Worm (Caenorhabditis elegans) whole organism, L4 larva: ENCODE results near the gene nspg-9.

Source experiments
- F10B5.3 ChIP-seq: sonication (generic microtip); optimal IDR thresholded peaks from 2 replicates; lab custom pipeline; 2016; ENCODE audit warnings: mild to moderate bottlenecking, missing genetic modification characterization, missing compliant biosample characterization
- F26F4.8 ChIP-seq: fragments of 200-800 bp; sonication (Bioruptor generic); conservative IDR thresholded peaks from 2 replicates; pipeline ENCODE4 v1.3.6; 2022; ENCODE audit warnings: missing genetic modification characterization, missing compliant biosample characterization
- F49E8.2 ChIP-seq: sonication (generic microtip); optimal IDR thresholded peaks from 2 replicates; lab custom pipeline; 2016; ENCODE audit warnings: missing compliant biosample characterization, mild to moderate bottlenecking, missing genetic modification characterization, borderline replicate concordance
- R02D3.7 ChIP-seq: fragments of 150-350 bp; sonication (generic microtip); optimal IDR thresholded peaks from 3 replicates; lab custom pipeline; 2014; ENCODE audit warnings: missing biosample characterization, missing genetic modification characterization
- T20F7.1 ChIP-seq: fragments of 200-800 bp; sonication (Bioruptor generic); optimal IDR thresholded peaks from 2 replicates; lab custom pipeline; 2018; ENCODE audit warnings: mild to moderate bottlenecking, missing genetic modification characterization, missing compliant biosample characterization
- T26A8.4 ChIP-seq: fragments of 200-800 bp; sonication (Bioruptor generic); IDR thresholded peaks from 2 replicates; pipeline ENCODE4 v1.3.6; 2022; ENCODE audit warnings: missing genetic modification characterization, missing compliant biosample characterization
- Y105C5A.15 ChIP-seq: fragments of 200-800 bp; sonication (Bioruptor generic); IDR thresholded peaks from 2 replicates; pipeline ENCODE4 v1.3.6; 2022; ENCODE audit warnings: missing genetic modification characterization, missing compliant biosample characterization
- Y48G9A.11 ChIP-seq: fragments of 200-800 bp; sonication (Bioruptor generic); IDR thresholded peaks from 2 replicates; pipeline ENCODE4 v1.3.6; 2022; ENCODE audit warnings: missing genetic modification reagents, missing genetic modification characterization, missing compliant biosample characterization
- ZK337.2 ChIP-seq: fragments of 200-800 bp; sonication (Bioruptor generic); IDR thresholded peaks from 2 replicates; pipeline ENCODE4 v1.3.6; 2022; ENCODE audit warnings: missing genetic modification reagents, missing genetic modification characterization, missing compliant biosample characterization
- ZK546.5 ChIP-seq, 2 experiments: sonication (generic microtip); optimal IDR thresholded peaks; 2 replicates each; lab custom pipeline; 2017; ENCODE audit warnings: missing biosample characterization in 2 of 2, missing genetic modification characterization in 2 of 2
- aly-2 ChIP-seq: sonication (generic microtip); optimal IDR thresholded peaks from 2 replicates; lab custom pipeline; 2018; ENCODE audit warnings: missing biosample characterization, missing genetic modification characterization
- ama-1 ChIP-seq: fragments of 150-350 bp; optimal IDR thresholded peaks from 2 replicates; lab custom pipeline; 2014; ENCODE audit warnings: inconsistent platforms, mixed read lengths
- attf-4 ChIP-seq: sonication (generic microtip); optimal IDR thresholded peaks from 3 replicates; lab custom pipeline; 2017; ENCODE audit warnings: missing biosample characterization, missing genetic modification characterization
- ceh-20 ChIP-seq: fragments of 200-800 bp; sonication (Bioruptor generic); IDR thresholded peaks from 2 replicates; pipeline ENCODE4 v1.3.6; 2022; ENCODE audit warnings: missing genetic modification reagents, missing genetic modification characterization, missing compliant biosample characterization
- ceh-32 ChIP-seq: sonication (generic microtip); optimal IDR thresholded peaks from 2 replicates; lab custom pipeline; 2016; ENCODE audit warnings: mild to moderate bottlenecking, missing genetic modification characterization, missing compliant biosample characterization; ENCODE audit not compliant: poor library complexity
- ceh-82 ChIP-seq: sonication (generic microtip); optimal IDR thresholded peaks from 2 replicates; lab custom pipeline; 2017; ENCODE audit warnings: missing biosample characterization, missing genetic modification characterization
- ctbp-1 ChIP-seq: fragments of 200-800 bp; sonication (Bioruptor generic); IDR thresholded peaks from 2 replicates; pipeline ENCODE4 v1.3.6; 2022; ENCODE audit warnings: missing genetic modification reagents, missing genetic modification characterization, missing compliant biosample characterization
- daf-12 ChIP-seq: fragments of 150-350 bp; optimal IDR thresholded peaks from 2 replicates; lab custom pipeline; 2014; ENCODE audit warnings: missing biosample characterization, missing genetic modification reagents, missing genetic modification characterization
- daf-16 ChIP-seq, 3 experiments: sonication (generic microtip); optimal IDR thresholded peaks; 2 replicates each; lab custom pipeline; 2016 to 2017; ENCODE audit warnings: missing genetic modification characterization in 3 of 3, missing genetic modification reagents in 3 of 3, mild to moderate bottlenecking in 2 of 3, missing compliant biosample characterization in 2 of 3, missing biosample characterization in 1 of 3, moderate library complexity in 1 of 3
- duxl-1 ChIP-seq: sonication (generic microtip); optimal IDR thresholded peaks from 2 replicates; lab custom pipeline; 2016; ENCODE audit warnings: mild to moderate bottlenecking, missing genetic modification characterization, moderate library complexity, missing compliant biosample characterization; ENCODE audit not compliant: poor library complexity
- fos-1 ChIP-seq: fragments of 150-350 bp; optimal IDR thresholded peaks from 2 replicates; lab custom pipeline; 2014; ENCODE audit warnings: missing biosample characterization, missing genetic modification characterization
- hlh-11 ChIP-seq: fragments of 200-800 bp; sonication (Bioruptor generic); optimal IDR thresholded peaks from 2 replicates; lab custom pipeline; 2018; ENCODE audit warnings: mild to moderate bottlenecking, missing genetic modification characterization, missing compliant biosample characterization
- hlh-30 ChIP-seq: sonication (generic microtip); optimal IDR thresholded peaks from 2 replicates; lab custom pipeline; 2017; ENCODE audit warnings: antibody characterized with exemption, mild to moderate bottlenecking, missing genetic modification characterization, missing compliant biosample characterization; ENCODE audit not compliant: insufficient read depth
- jun-1 ChIP-seq: fragments of 150-350 bp; optimal IDR thresholded peaks from 2 replicates; lab custom pipeline; 2014; ENCODE audit warnings: missing biosample characterization, missing genetic modification reagents, missing genetic modification characterization
- lin-29 ChIP-seq: fragments of 200-800 bp; sonication (Bioruptor generic); IDR thresholded peaks from 2 replicates; pipeline ENCODE4 v1.3.6; 2022; ENCODE audit warnings: missing genetic modification reagents, missing genetic modification characterization, missing compliant biosample characterization
- lin-38 ChIP-seq: fragments of 200-800 bp; sonication (Bioruptor generic); IDR thresholded peaks from 2 replicates; pipeline ENCODE4 v1.3.6; 2022; ENCODE audit warnings: missing genetic modification reagents, missing genetic modification characterization, missing compliant biosample characterization
- lin-39 ChIP-seq: fragments of 150-350 bp; optimal IDR thresholded peaks from 2 replicates; lab custom pipeline; 2014; ENCODE audit warnings: missing biosample characterization, missing genetic modification reagents, missing genetic modification characterization
- mdt-29 ChIP-seq: fragments of 200-800 bp; sonication (Bioruptor generic); IDR thresholded peaks from 2 replicates; pipeline ENCODE4 v1.3.6; 2022; ENCODE audit warnings: missing genetic modification reagents, missing genetic modification characterization, missing compliant biosample characterization
- mep-1 ChIP-seq: fragments of 150-350 bp; sonication (generic microtip); optimal IDR thresholded peaks from 3 replicates; lab custom pipeline; 2014; ENCODE audit warnings: missing biosample characterization, missing genetic modification characterization
- mes-2 ChIP-seq: sonication (generic microtip); optimal IDR thresholded peaks from 2 replicates; lab custom pipeline; 2016; ENCODE audit warnings: missing genotype, mild to moderate bottlenecking, missing genetic modification characterization, missing compliant biosample characterization; ENCODE audit not compliant: poor library complexity, severe bottlenecking
- nhr-10 ChIP-seq: fragments of 150-350 bp; optimal IDR thresholded peaks from 2 replicates; lab custom pipeline; 2014; ENCODE audit warnings: missing biosample characterization, missing genetic modification characterization
- nhr-11 ChIP-seq: fragments of 150-350 bp; optimal IDR thresholded peaks from 2 replicates; lab custom pipeline; 2014; ENCODE audit warnings: missing biosample characterization, missing genetic modification characterization
- nhr-237 ChIP-seq: sonication (generic microtip); optimal IDR thresholded peaks from 2 replicates; lab custom pipeline; 2017; ENCODE audit warnings: missing biosample characterization, missing genetic modification characterization
- nhr-25 ChIP-seq: sonication (generic microtip); optimal IDR thresholded peaks from 2 replicates; lab custom pipeline; 2017; ENCODE audit warnings: missing genetic modification characterization, mild to moderate bottlenecking, missing compliant biosample characterization, antibody characterized with exemption, moderate library complexity, borderline replicate concordance; ENCODE audit not compliant: insufficient read depth
- nhr-28 ChIP-seq: fragments of 150-350 bp; optimal IDR thresholded peaks from 2 replicates; lab custom pipeline; 2014; ENCODE audit warnings: missing biosample characterization, missing genetic modification characterization
- nhr-48 ChIP-seq: sonication (generic microtip); optimal IDR thresholded peaks from 2 replicates; lab custom pipeline; 2016; ENCODE audit warnings: mild to moderate bottlenecking, missing genetic modification characterization, missing compliant biosample characterization
- nhr-6 ChIP-seq: fragments of 150-350 bp; optimal IDR thresholded peaks from 2 replicates; lab custom pipeline; 2014; ENCODE audit warnings: missing biosample characterization, missing genetic modification characterization
- nhr-76 ChIP-seq: fragments of 150-350 bp; optimal IDR thresholded peaks from 2 replicates; lab custom pipeline; 2014; ENCODE audit warnings: missing biosample characterization, missing genetic modification characterization
- nhr-77 ChIP-seq: fragments of 150-350 bp; optimal IDR thresholded peaks from 2 replicates; lab custom pipeline; 2014; ENCODE audit warnings: missing biosample characterization, missing genetic modification characterization
- skn-1 ChIP-seq: fragments of 150-350 bp; optimal IDR thresholded peaks from 2 replicates; lab custom pipeline; 2014; ENCODE audit warnings: missing biosample characterization, missing genetic modification characterization
- snpc-1.2 ChIP-seq: fragments of 200-800 bp; sonication (Bioruptor generic); IDR thresholded peaks from 2 replicates; pipeline ENCODE4 v1.3.6; 2022; ENCODE audit warnings: missing genetic modification reagents, missing genetic modification characterization, missing compliant biosample characterization
- spr-3 ChIP-seq: fragments of 200-800 bp; sonication (Bioruptor generic); optimal IDR thresholded peaks from 2 replicates; lab custom pipeline; 2018; ENCODE audit warnings: mild to moderate bottlenecking, missing genetic modification characterization, missing compliant biosample characterization
- tag-97 ChIP-seq: fragments of 200-800 bp; sonication (Bioruptor generic); IDR thresholded peaks from 2 replicates; pipeline ENCODE4 v1.3.6; 2022; ENCODE audit warnings: missing genetic modification characterization, missing compliant biosample characterization
- tra-1 ChIP-seq: fragments of 200-800 bp; sonication (Bioruptor generic); IDR thresholded peaks from 2 replicates; pipeline ENCODE4 v1.3.6; 2022; ENCODE audit warnings: missing genetic modification reagents, missing genetic modification characterization, missing compliant biosample characterization
- unc-130 ChIP-seq: sonication (generic microtip); optimal IDR thresholded peaks from 2 replicates; lab custom pipeline; 2016; ENCODE audit warnings: missing genetic modification reagents, missing genetic modification characterization, missing compliant biosample characterization
- unc-39 ChIP-seq: sonication (generic microtip); optimal IDR thresholded peaks from 2 replicates; lab custom pipeline; 2017; ENCODE audit warnings: missing biosample characterization, missing genetic modification characterization
- unc-62 ChIP-seq, 3 experiments: fragments of 150-350 bp in 1 of 3; sonication (generic microtip); optimal IDR thresholded peaks in 2 of 3; peaks in 1 of 3; 1 replicate in 1 of 3; 2 replicates in 2 of 3; lab custom pipeline; 2014 to 2017; ENCODE audit warnings: missing biosample characterization in 3 of 3, missing genetic modification characterization in 3 of 3, missing genetic modification reagents in 3 of 3, missing genotype in 1 of 3
- vab-7 ChIP-seq: fragments of 200-800 bp; sonication (Bioruptor generic); IDR thresholded peaks from 2 replicates; pipeline ENCODE4 v1.3.6; 2022; ENCODE audit warnings: missing genetic modification reagents, missing genetic modification characterization, missing compliant biosample characterization
- zfp-2 ChIP-seq: sonication (generic microtip); optimal IDR thresholded peaks from 2 replicates; lab custom pipeline; 2016; ENCODE audit warnings: mild to moderate bottlenecking, missing genetic modification characterization, missing compliant biosample characterization
- zip-11 ChIP-seq: fragments of 200-800 bp; sonication (Bioruptor generic); IDR thresholded peaks from 2 replicates; pipeline ENCODE4 v1.3.6; 2022; ENCODE audit warnings: missing genetic modification characterization, missing compliant biosample characterization
- zip-2 ChIP-seq: fragments of 150-350 bp; optimal IDR thresholded peaks from 2 replicates; lab custom pipeline; 2014; ENCODE audit warnings: missing biosample characterization, missing genetic modification characterization
- ztf-11 ChIP-seq: fragments of 150-350 bp; optimal IDR thresholded peaks from 2 replicates; lab custom pipeline; 2014; ENCODE audit warnings: missing biosample characterization, missing genetic modification characterization

Gene nspg-9

ce11 chrIV:14414200-14414599 lies 42.5 kb upstream of the nspg-9 start (continued):
- no peak for TF ChIP-seq jun-1
- no peak for TF ChIP-seq mep-1 (tag; lab: Kevin White, UChicago)
- TF ChIP-seq nhr-76: no peak
- no peak for TF ChIP-seq unc-130 (GFP tag; lab: Kevin White, UChicago)
- TF ChIP-seq ZK546.5 (tag; optimal IDR thresholded peaks at IDR 0.05; lab: Kevin White, UChicago): no peak
- no peak for TF ChIP-seq nhr-237 (tag; lab: Kevin White, UChicago)
- peak; percentile 87 for TF ChIP-seq nhr-28 (tag; lab: Kevin White, UChicago)
- TF ChIP-seq unc-62 (GFP tag; optimal IDR thresholded peaks at IDR 0.05 in 1 of 2; lab: Kevin White, UChicago): no peak
- no peak for TF ChIP-seq unc-62 (tag; optimal IDR thresholded peaks at IDR 0.05; lab: Kevin White, UChicago)
- no peak for TF ChIP-seq ctbp-1
- no peak for TF ChIP-seq ama-1 (lab: Kevin White, UChicago)
- no peak for TF ChIP-seq zip-11
- TF ChIP-seq daf-12 (tag; lab: Kevin White, UChicago): no peak
- TF ChIP-seq lin-39 (tag; lab: Kevin White, UChicago): no peak
- TF ChIP-seq nhr-10: no peak
- no peak for TF ChIP-seq R02D3.7 (tag; lab: Kevin White, UChicago)
- no peak for TF ChIP-seq F10B5.3 (tag; lab: Kevin White, UChicago)
- no peak for TF ChIP-seq lin-38 (GFP tag; lab: Robert Waterston, UW)
- TF ChIP-seq ceh-20 (GFP tag; lab: Robert Waterston, UW): no peak
- TF ChIP-seq ceh-32 (tag; lab: Kevin White, UChicago): no peak
- no peak for TF ChIP-seq duxl-1 (tag; lab: Kevin White, UChicago)
- no peak for TF ChIP-seq vab-7
- no peak for TF ChIP-seq zip-2
- TF ChIP-seq attf-4 (tag; lab: Kevin White, UChicago): no peak
- peak; percentile 2 for TF ChIP-seq nhr-6 (tag; lab: Kevin White, UChicago)
- no peak for TF ChIP-seq F26F4.8
- TF ChIP-seq mes-2 (tag; lab: Kevin White, UChicago): no peak
- no peak for TF ChIP-seq Y48G9A.11 (GFP tag; lab: Robert Waterston, UW)
- TF ChIP-seq nhr-77: peak; percentile 68
- TF ChIP-seq spr-3: no peak
- TF ChIP-seq T26A8.4: no peak
- peak; percentile 89 for TF ChIP-seq tra-1 (GFP tag; lab: Robert Waterston, UW)
- no peak for TF ChIP-seq unc-39
- TF ChIP-seq skn-1 (tag; lab: Kevin White, UChicago): no peak
- peak; percentile 7 for TF ChIP-seq fos-1
- no peak for TF ChIP-seq ZK337.2
- no peak for TF ChIP-seq nhr-11
- peak in 1 of 2 experiments; percentile 46 for TF ChIP-seq daf-16 (GFP tag; optimal IDR thresholded peaks at IDR 0.05; lab: Kevin White, UChicago)
- TF ChIP-seq daf-16 (tag; optimal IDR thresholded peaks at IDR 0.05; lab: Kevin White, UChicago): peak; percentile 93
- no peak for TF ChIP-seq aly-2 (tag; lab: Kevin White, UChicago)
- no peak for TF ChIP-seq Y105C5A.15 (GFP tag; lab: Robert Waterston, UW)
- TF ChIP-seq T20F7.1: peak; percentile 24
- no peak for TF ChIP-seq snpc-1.2
- TF ChIP-seq zfp-2 (tag; lab: Kevin White, UChicago): no peak
- no peak for TF ChIP-seq nhr-25
- no peak for TF ChIP-seq lin-29 (GFP tag; lab: Robert Waterston, UW)
- TF ChIP-seq nhr-48 (tag; lab: Kevin White, UChicago): peak; percentile 65
- no peak for TF ChIP-seq ceh-82 (tag; lab: Kevin White, UChicago)
- TF ChIP-seq mdt-29: no peak
- no peak for TF ChIP-seq hlh-11 (tag; lab: Kevin White, UChicago)
- peak; percentile 65 for TF ChIP-seq hlh-30 (tag; lab: Kevin White, UChicago)
- no peak for TF ChIP-seq ztf-11 (tag; lab: Kevin White, UChicago)
- no peak for TF ChIP-seq F49E8.2 (tag; lab: Kevin White, UChicago)
- no peak for TF ChIP-seq tag-97 (GFP tag; lab: Robert Waterston, UW)
